Worm (Caenorhabditis elegans) whole organism, L3 larva: ENCODE results near the gene nhr-164.

Experiments
- aly-2 ChIP-seq: fragments of 150-350 bp; optimal IDR thresholded peaks from 2 replicates; lab custom pipeline; 2014; ENCODE audit warnings: missing biosample characterization, missing genetic modification characterization
- mdl-1 ChIP-seq: fragments of 150-350 bp; optimal IDR thresholded peaks from 2 replicates; lab custom pipeline; 2014; ENCODE audit warnings: missing biosample characterization, missing genetic modification characterization
- nhr-11 ChIP-seq: fragments of 150-350 bp; optimal IDR thresholded peaks from 2 replicates; lab custom pipeline; 2014; ENCODE audit warnings: missing biosample characterization, missing genetic modification characterization
- sea-2 ChIP-seq: fragments of 150-350 bp; sonication (generic microtip); optimal IDR thresholded peaks from 4 replicates; lab custom pipeline; 2014; ENCODE audit warnings: missing biosample characterization, missing genetic modification reagents, missing genetic modification characterization
- skn-1 ChIP-seq: fragments of 150-350 bp; optimal IDR thresholded peaks from 2 replicates; lab custom pipeline; 2014; ENCODE audit warnings: missing biosample characterization, missing genetic modification characterization
- tbx-2 ChIP-seq: sonication (generic microtip); optimal IDR thresholded peaks from 2 replicates; lab custom pipeline; 2016; ENCODE audit warnings: mild to moderate bottlenecking, missing genetic modification characterization, missing compliant biosample characterization
- zag-1 ChIP-seq: fragments of 150-350 bp; optimal IDR thresholded peaks from 2 replicates; lab custom pipeline; 2014; ENCODE audit warnings: missing biosample characterization, missing genetic modification characterization
- ztf-11 ChIP-seq: fragments of 150-350 bp; optimal IDR thresholded peaks from 2 replicates; lab custom pipeline; 2014; ENCODE audit warnings: missing biosample characterization, missing genetic modification characterization
- ztf-4 ChIP-seq: fragments of 150-350 bp; optimal IDR thresholded peaks from 2 replicates; lab custom pipeline; 2014; ENCODE audit warnings: missing biosample characterization, missing genetic modification characterization

- no peak for TF ChIP-seq sea-2
- TF ChIP-seq nhr-11 (tag; lab: Kevin White, UChicago) = no peak
- TF ChIP-seq aly-2 (tag; lab: Kevin White, UChicago) = no peak
- TF ChIP-seq tbx-2 (tag; lab: Kevin White, UChicago) = no peak
- TF ChIP-seq zag-1 = no peak
- no peak for TF ChIP-seq skn-1
- TF ChIP-seq ztf-11 (tag; lab: Kevin White, UChicago) = no peak
- no peak for TF ChIP-seq ztf-4 (tag; lab: Kevin White, UChicago)
- TF ChIP-seq mdl-1 = no peak
Measured at ce11 chrV:15281279-15281949, 45.9 kb upstream of the nhr-164 start, which contains the start of the genes srw-19 and srx-51.
